Worm (Caenorhabditis elegans) whole organism, late embryonic: ENCODE data around the gene sup-35.

Source experiments
- K02D7.2 ChIP-seq: sonication (generic microtip); optimal IDR thresholded peaks from 2 replicates; lab custom pipeline; 2017; ENCODE audit warnings: mild to moderate bottlenecking, missing genetic modification characterization, missing compliant biosample characterization
- Y22D7AL.16 ChIP-seq: sonication (generic microtip); optimal IDR thresholded peaks from 2 replicates; lab custom pipeline; 2016; ENCODE audit warnings: missing genetic modification characterization, missing compliant biosample characterization
- ahr-1 ChIP-seq: sonication (generic microtip); optimal IDR thresholded peaks from 2 replicates; lab custom pipeline; 2016; ENCODE audit warnings: missing genetic modification characterization, missing compliant biosample characterization
- ama-1 ChIP-seq: fragments of 150-350 bp; optimal IDR thresholded peaks from 2 replicates; lab custom pipeline; 2014
- ceh-14 ChIP-seq: sonication (generic microtip); optimal IDR thresholded peaks from 2 replicates; lab custom pipeline; 2016; ENCODE audit warnings: missing genotype, missing genetic modification characterization, missing compliant biosample characterization
- ceh-18 ChIP-seq: sonication (generic microtip); optimal IDR thresholded peaks from 2 replicates; lab custom pipeline; 2016; ENCODE audit warnings: missing genetic modification characterization, missing compliant biosample characterization
- ceh-2 ChIP-seq: sonication (generic microtip); optimal IDR thresholded peaks from 2 replicates; lab custom pipeline; 2016; ENCODE audit warnings: missing genotype, missing genetic modification characterization, missing compliant biosample characterization
- ceh-22 ChIP-seq: sonication (generic microtip); optimal IDR thresholded peaks from 2 replicates; lab custom pipeline; 2017; ENCODE audit warnings: missing biosample characterization, missing genetic modification characterization
- ceh-24 ChIP-seq: sonication (generic microtip); optimal IDR thresholded peaks from 2 replicates; lab custom pipeline; 2016; ENCODE audit warnings: mild to moderate bottlenecking, missing genetic modification characterization, missing compliant biosample characterization
- ceh-30 ChIP-seq: fragments of 150-350 bp; optimal IDR thresholded peaks from 2 replicates; lab custom pipeline; 2014; ENCODE audit warnings: missing biosample characterization, missing genetic modification characterization
- ceh-48 ChIP-seq: sonication (generic microtip); optimal IDR thresholded peaks from 2 replicates; lab custom pipeline; 2016; ENCODE audit warnings: missing genetic modification characterization, inconsistent platforms, missing compliant biosample characterization
- ceh-9 ChIP-seq: sonication (generic microtip); optimal IDR thresholded peaks from 2 replicates; lab custom pipeline; 2016; ENCODE audit warnings: mild to moderate bottlenecking, missing genetic modification characterization, inconsistent platforms, missing compliant biosample characterization
- che-1 ChIP-seq: sonication (generic microtip); optimal IDR thresholded peaks from 2 replicates; lab custom pipeline; 2016; ENCODE audit warnings: mild to moderate bottlenecking, missing genetic modification characterization, missing compliant biosample characterization
- dmd-4 ChIP-seq: sonication (generic microtip); optimal IDR thresholded peaks from 2 replicates; lab custom pipeline; 2016; ENCODE audit warnings: borderline replicate concordance, missing genetic modification characterization, missing compliant biosample characterization
- elt-4 ChIP-seq: sonication (generic microtip); optimal IDR thresholded peaks from 2 replicates; lab custom pipeline; 2016; ENCODE audit warnings: missing genetic modification characterization, missing compliant biosample characterization
- ets-4 ChIP-seq: sonication (generic microtip); optimal IDR thresholded peaks from 2 replicates; lab custom pipeline; 2016; ENCODE audit warnings: missing genetic modification characterization, missing compliant biosample characterization
- fax-1 ChIP-seq: sonication (generic microtip); optimal IDR thresholded peaks from 2 replicates; lab custom pipeline; 2016; ENCODE audit warnings: missing genotype, missing genetic modification characterization, missing compliant biosample characterization
- fkh-10 ChIP-seq: fragments of 150-350 bp; optimal IDR thresholded peaks from 2 replicates; lab custom pipeline; 2014; ENCODE audit warnings: missing biosample characterization, missing genetic modification reagents, missing genetic modification characterization
- fkh-6 ChIP-seq: sonication (generic microtip); optimal IDR thresholded peaks from 2 replicates; lab custom pipeline; 2016; ENCODE audit warnings: missing genetic modification characterization, missing compliant biosample characterization
- gmeb-2 ChIP-seq: sonication (generic microtip); optimal IDR thresholded peaks from 2 replicates; lab custom pipeline; 2016; ENCODE audit warnings: missing genetic modification characterization, inconsistent platforms, missing compliant biosample characterization
- hlh-13 ChIP-seq: fragments of 200-800 bp; sonication (Bioruptor generic); optimal IDR thresholded peaks from 2 replicates; lab custom pipeline; 2018; ENCODE audit warnings: mild to moderate bottlenecking, missing genetic modification characterization, missing compliant biosample characterization
- hlh-30 ChIP-seq: sonication (generic microtip); optimal IDR thresholded peaks from 2 replicates; lab custom pipeline; 2017; ENCODE audit warnings: antibody characterized with exemption, missing genetic modification characterization, missing compliant biosample characterization; ENCODE audit not compliant: insufficient read depth
- hlh-8 ChIP-seq: sonication (generic microtip); optimal IDR thresholded peaks from 2 replicates; lab custom pipeline; 2016; ENCODE audit warnings: missing genotype, missing genetic modification characterization, missing compliant biosample characterization
- madf-2 ChIP-seq: sonication (generic microtip); optimal IDR thresholded peaks from 2 replicates; lab custom pipeline; 2017; ENCODE audit warnings: missing genetic modification characterization, missing compliant biosample characterization
- nfya-1 ChIP-seq: sonication (generic microtip); optimal IDR thresholded peaks from 2 replicates; lab custom pipeline; 2017; ENCODE audit warnings: missing genetic modification characterization, mild to moderate bottlenecking, missing compliant biosample characterization, antibody characterized with exemption, moderate library complexity
- nhr-11 ChIP-seq: fragments of 150-350 bp; optimal IDR thresholded peaks from 2 replicates; lab custom pipeline; 2014; ENCODE audit warnings: missing biosample characterization, missing genetic modification characterization
- npax-4 ChIP-seq: sonication (generic microtip); optimal IDR thresholded peaks from 2 replicates; lab custom pipeline; 2016; ENCODE audit warnings: missing genetic modification characterization, missing compliant biosample characterization
- odd-2 ChIP-seq: sonication (generic microtip); optimal IDR thresholded peaks from 2 replicates; lab custom pipeline; 2017; ENCODE audit warnings: antibody characterized with exemption, mild to moderate bottlenecking, missing genetic modification characterization, missing compliant biosample characterization
- pha-4 ChIP-seq: fragments of 150-350 bp; optimal IDR thresholded peaks from 2 replicates; lab custom pipeline; 2018; ENCODE audit warnings: missing biosample characterization, missing genetic modification reagents, missing genetic modification characterization
- sox-2 ChIP-seq: fragments of 200-800 bp; sonication (Bioruptor generic); IDR thresholded peaks from 2 replicates; pipeline ENCODE4 v1.3.6; 2022; ENCODE audit warnings: missing genetic modification reagents, missing genetic modification characterization, missing compliant biosample characterization
- sox-4 ChIP-seq: sonication (generic microtip); optimal IDR thresholded peaks from 2 replicates; lab custom pipeline; 2017; ENCODE audit warnings: mild to moderate bottlenecking, missing genetic modification characterization, inconsistent platforms, missing compliant biosample characterization
- syd-9 ChIP-seq: sonication (generic microtip); optimal IDR thresholded peaks from 2 replicates; lab custom pipeline; 2016; ENCODE audit warnings: mild to moderate bottlenecking, missing genetic modification characterization, moderate library complexity, missing compliant biosample characterization
- tbx-7 ChIP-seq: sonication (generic microtip); optimal IDR thresholded peaks from 2 replicates; lab custom pipeline; 2016; ENCODE audit warnings: missing genotype, missing genetic modification characterization, missing compliant biosample characterization
- unc-3 ChIP-seq, 2 experiments: fragments of 200-800 bp in 1 of 2; sonication (Bioruptor generic) in 1 of 2; sonication (generic microtip) in 1 of 2; conservative IDR thresholded peaks in 1 of 2; optimal IDR thresholded peaks in 1 of 2; 2 replicates each; pipeline versions ENCODE4 v1.3.6 to Lab custom; 2016 to 2022; ENCODE audit warnings: missing compliant biosample characterization in 2 of 2, missing genetic modification characterization in 2 of 2, missing genetic modification reagents in 1 of 2
- unc-55 ChIP-seq: sonication (generic microtip); optimal IDR thresholded peaks from 2 replicates; lab custom pipeline; 2017; ENCODE audit warnings: missing biosample characterization, missing genetic modification reagents, missing genetic modification characterization
- unc-86 ChIP-seq: sonication (generic microtip); optimal IDR thresholded peaks from 2 replicates; lab custom pipeline; 2016; ENCODE audit warnings: missing genetic modification characterization, missing compliant biosample characterization
- ztf-16 ChIP-seq: sonication (generic microtip); optimal IDR thresholded peaks from 2 replicates; lab custom pipeline; 2017; ENCODE audit warnings: missing genetic modification characterization, missing compliant biosample characterization

The sup-35 gene

ce11 chrIII:11119176-11119853 lies at the start of gene sup-35, which contains the start of gene Y48A6C.4 (continued):
- peak; percentile 98 for TF ChIP-seq ceh-2 (tag; lab: Kevin White, UChicago)
- TF ChIP-seq dmd-4 (tag; lab: Kevin White, UChicago): peak; percentile 40
- no peak for TF ChIP-seq sox-2 (GFP tag; lab: Robert Waterston, UW)
- peak; percentile 70 for TF ChIP-seq ztf-16 (tag; lab: Kevin White, UChicago)
- no peak for TF ChIP-seq sox-4 (tag; lab: Kevin White, UChicago)
- TF ChIP-seq fax-1 (tag; lab: Kevin White, UChicago): peak; percentile 93
- TF ChIP-seq Y22D7AL.16 (tag; lab: Kevin White, UChicago): no peak
- peak; percentile 47 for TF ChIP-seq K02D7.2 (tag; lab: Kevin White, UChicago)
- TF ChIP-seq odd-2 (tag; lab: Kevin White, UChicago): no peak
- peak; percentile 74 for TF ChIP-seq ceh-18 (tag; lab: Kevin White, UChicago)
- TF ChIP-seq hlh-13 (GFP tag; lab: Kevin White, UChicago): no peak
- TF ChIP-seq unc-55 (GFP tag; lab: Kevin White, UChicago): peak; percentile 11
- peak; percentile 98 for TF ChIP-seq tbx-7
- TF ChIP-seq che-1 (tag; lab: Kevin White, UChicago): peak; percentile 26
- TF ChIP-seq unc-3 (GFP tag; conservative IDR thresholded peaks at IDR 0.05; lab: Robert Waterston, UW): no peak
- TF ChIP-seq unc-3 (tag; optimal IDR thresholded peaks at IDR 0.05; lab: Kevin White, UChicago): peak; percentile 71
- TF ChIP-seq syd-9: peak; percentile 30
- TF ChIP-seq ama-1 (lab: Kevin White, UChicago): no peak

DNA sequence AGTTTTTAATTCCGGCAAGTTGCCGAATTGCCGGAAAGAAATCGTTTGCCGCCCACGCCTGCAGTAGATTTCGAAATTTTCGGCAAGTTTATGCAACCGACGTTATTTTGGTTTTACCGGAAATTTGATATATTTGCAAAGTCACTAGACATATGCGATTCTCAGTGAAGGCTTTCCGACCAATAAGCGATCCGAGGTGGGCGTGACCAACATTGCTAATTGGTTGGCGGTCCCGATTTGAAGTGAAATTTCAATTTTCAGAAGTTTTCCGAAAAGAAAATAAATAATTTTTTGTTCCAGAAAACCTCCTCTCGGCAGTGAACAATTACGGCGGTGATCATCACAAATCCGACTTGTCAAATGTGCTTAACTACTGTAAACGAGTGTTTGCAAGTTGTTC lies 38.9 kb upstream of the sup-35 start:
- TF ChIP-seq npax-4 (tag; lab: Kevin White, UChicago) (no peak), ets-4 (tag; lab: Kevin White, UChicago) (no peak), nfya-1 (tag; lab: Kevin White, UChicago) (peak; percentile 67), elt-4 (no peak)
- TF ChIP-seq, all 69 proteins: peak for 1

- TF ChIP-seq unc-86 (tag; lab: Kevin White, UChicago) (no peak), pha-4 (tag; lab: Kevin White, UChicago) (no peak), ceh-48 (tag; lab: Kevin White, UChicago) (no peak), gmeb-2 (no peak), nfya-1 (tag; lab: Kevin White, UChicago) (no peak), ceh-18 (tag; lab: Kevin White, UChicago) (no peak), nhr-11 (tag; lab: Kevin White, UChicago) (no peak), ceh-9 (no peak)
Observed at ce11 chrIII:11157099-11157498, 38.1 kb upstream of the sup-35 start, which contains the start of gene Y47D3A.31. Gene Y47D3A.31 (minus strand): TSS chrIII:11157199.

ce11 chrIII:11154527-11154926 lies 35.5 kb upstream of the sup-35 start, which contains the start of gene cku-70:
Gene cku-70 (plus strand): TSS chrIII:11154827.
- TF ChIP-seq ceh-2 (tag; lab: Kevin White, UChicago) (no peak), hlh-30 (tag; lab: Kevin White, UChicago) (no peak), unc-55 (GFP tag; lab: Kevin White, UChicago) (no peak), ceh-30 (tag; lab: Kevin White, UChicago) (no peak)

DNA sequence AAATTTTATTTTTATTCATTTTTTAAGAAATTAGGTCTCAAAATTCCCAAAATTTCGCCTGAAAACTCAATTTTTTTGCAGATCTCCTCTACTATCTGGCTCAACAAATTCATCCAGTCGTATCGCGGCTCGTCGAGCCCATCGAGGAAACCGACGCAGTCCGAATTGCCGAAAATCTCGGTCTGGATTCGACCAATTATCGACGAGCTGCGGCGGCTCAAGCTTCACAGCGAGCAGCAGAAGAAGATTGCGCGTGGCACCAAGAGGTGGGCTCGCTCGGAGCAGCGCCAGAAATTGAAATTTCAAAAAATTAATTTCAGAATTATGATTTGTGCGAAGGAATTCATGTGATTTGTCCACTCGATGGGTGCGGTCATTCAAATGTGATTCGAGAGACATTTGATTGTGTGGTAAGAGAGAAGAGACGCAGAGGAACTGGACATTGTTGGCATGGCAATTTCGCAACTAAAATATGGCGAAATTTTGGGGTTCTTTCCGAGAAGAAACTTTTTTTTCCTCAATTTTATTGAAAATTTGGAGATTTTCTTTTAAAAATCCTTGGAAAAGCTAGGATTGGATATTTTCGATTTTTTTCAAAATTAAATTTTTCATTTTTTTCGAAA lies 30.3 kb upstream of the sup-35 start:
- TF ChIP-seq hlh-30 (tag; lab: Kevin White, UChicago): no peak
- TF ChIP-seq ahr-1 (tag; lab: Kevin White, UChicago): no peak
- TF ChIP-seq ceh-24: no peak
- no peak for TF ChIP-seq unc-55 (GFP tag; lab: Kevin White, UChicago)
- no peak for TF ChIP-seq ceh-22 (tag; lab: Kevin White, UChicago)
- no peak for TF ChIP-seq ama-1 (lab: Kevin White, UChicago)
- TF ChIP-seq madf-2 (tag; lab: Kevin White, UChicago): no peak
- no peak for TF ChIP-seq ceh-30 (tag; lab: Kevin White, UChicago)
- TF ChIP-seq fkh-6 (tag; lab: Kevin White, UChicago): no peak
- no peak for TF ChIP-seq Y22D7AL.16 (tag; lab: Kevin White, UChicago)
- no peak for TF ChIP-seq hlh-8
- no peak for TF ChIP-seq fkh-10
- TF ChIP-seq ceh-14 (tag; lab: Kevin White, UChicago): no peak
